Fruit fly (Drosophila melanogaster) whole organism: ENCODE data around the gene Src64B.

ENCODE experiments used
- CG8478 ChIP-seq: fragments of >200 bp; optimal IDR thresholded peaks from 2 replicates; lab custom pipeline; 2018; ENCODE audit warnings: inconsistent platforms
- pan ChIP-seq: fragments of >200 bp; optimal IDR thresholded peaks from 2 replicates; lab custom pipeline; 2017

DNA sequence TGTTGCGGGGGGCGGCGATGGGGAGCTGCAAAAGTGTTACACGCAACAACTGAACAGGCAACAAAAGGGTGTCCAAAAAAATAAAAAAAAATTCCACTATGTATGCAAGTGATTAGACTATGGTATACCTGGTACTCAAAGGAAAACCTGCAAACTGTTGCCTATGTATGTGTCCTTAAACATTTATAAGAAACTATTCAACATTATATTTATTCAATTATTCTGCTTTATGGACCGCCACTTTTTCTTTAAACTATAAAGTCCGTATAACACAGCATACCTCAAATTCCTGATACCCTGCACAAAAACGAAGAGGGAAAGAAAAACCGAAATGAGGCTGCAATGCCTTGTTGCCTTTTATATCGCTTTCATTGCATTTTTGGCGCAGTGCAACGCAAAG lies 18.3 kb downstream of the Src64B start:
- TF ChIP-seq pan (lab: Kevin White, UChicago) (peak; percentile 60), CG8478 (lab: Kevin White, UChicago) (no peak)
